Worm (Caenorhabditis elegans) whole organism, L4 larva: ENCODE measurements around the gene K02A6.3.

ENCODE experiments used
- D1046.2 ChIP-seq: fragments of 200-800 bp; sonication (Bioruptor generic); IDR thresholded peaks from 2 replicates; pipeline ENCODE4 v1.3.6; 2022; ENCODE audit warnings: missing genetic modification characterization, missing compliant biosample characterization
- F10B5.3 ChIP-seq: sonication (generic microtip); optimal IDR thresholded peaks from 2 replicates; lab custom pipeline; 2016; ENCODE audit warnings: mild to moderate bottlenecking, missing genetic modification characterization, missing compliant biosample characterization
- F37D6.2 ChIP-seq: sonication (generic microtip); optimal IDR thresholded peaks from 2 replicates; lab custom pipeline; 2016; ENCODE audit warnings: mild to moderate bottlenecking, missing genetic modification characterization, missing compliant biosample characterization
- T20F7.1 ChIP-seq: fragments of 200-800 bp; sonication (Bioruptor generic); optimal IDR thresholded peaks from 2 replicates; lab custom pipeline; 2018; ENCODE audit warnings: mild to moderate bottlenecking, missing genetic modification characterization, missing compliant biosample characterization
- T26A8.4 ChIP-seq: fragments of 200-800 bp; sonication (Bioruptor generic); IDR thresholded peaks from 2 replicates; pipeline ENCODE4 v1.3.6; 2022; ENCODE audit warnings: missing genetic modification characterization, missing compliant biosample characterization
- ZK546.5 ChIP-seq, 2 experiments: sonication (generic microtip); optimal IDR thresholded peaks; 2 replicates each; lab custom pipeline; 2017; ENCODE audit warnings: missing biosample characterization in 2 of 2, missing genetic modification characterization in 2 of 2
- aha-1 ChIP-seq: fragments of 150-350 bp; peaks from one replicate; lab custom pipeline; 2014; ENCODE audit warnings: missing biosample characterization, missing genetic modification characterization
- ama-1 ChIP-seq: fragments of 150-350 bp; optimal IDR thresholded peaks from 2 replicates; lab custom pipeline; 2014; ENCODE audit warnings: inconsistent platforms, mixed read lengths
- arid-1 ChIP-seq: fragments of 200-800 bp; sonication (Bioruptor generic); conservative IDR thresholded peaks from 2 replicates; pipeline ENCODE4 v1.3.6; 2022; ENCODE audit warnings: missing genetic modification reagents, missing genetic modification characterization, missing compliant biosample characterization
- attf-4 ChIP-seq: sonication (generic microtip); optimal IDR thresholded peaks from 3 replicates; lab custom pipeline; 2017; ENCODE audit warnings: missing biosample characterization, missing genetic modification characterization
- ceh-20 ChIP-seq: fragments of 200-800 bp; sonication (Bioruptor generic); IDR thresholded peaks from 2 replicates; pipeline ENCODE4 v1.3.6; 2022; ENCODE audit warnings: missing genetic modification reagents, missing genetic modification characterization, missing compliant biosample characterization
- ceh-44 ChIP-seq: fragments of 200-800 bp; sonication (Bioruptor generic); IDR thresholded peaks from 2 replicates; pipeline ENCODE4 v1.3.6; 2022; ENCODE audit warnings: missing genetic modification reagents, missing genetic modification characterization, missing compliant biosample characterization
- ceh-62 ChIP-seq: sonication (generic microtip); optimal IDR thresholded peaks from 2 replicates; lab custom pipeline; 2017; ENCODE audit warnings: missing biosample characterization, missing genetic modification characterization
- ceh-82 ChIP-seq: sonication (generic microtip); optimal IDR thresholded peaks from 2 replicates; lab custom pipeline; 2017; ENCODE audit warnings: missing biosample characterization, missing genetic modification characterization
- daf-12 ChIP-seq: fragments of 150-350 bp; optimal IDR thresholded peaks from 2 replicates; lab custom pipeline; 2014; ENCODE audit warnings: missing biosample characterization, missing genetic modification reagents, missing genetic modification characterization
- daf-16 ChIP-seq, 3 experiments: sonication (generic microtip); optimal IDR thresholded peaks; 2 replicates each; lab custom pipeline; 2016 to 2017; ENCODE audit warnings: missing genetic modification characterization in 3 of 3, missing genetic modification reagents in 3 of 3, mild to moderate bottlenecking in 2 of 3, missing compliant biosample characterization in 2 of 3, missing biosample characterization in 1 of 3, moderate library complexity in 1 of 3
- dmd-6 ChIP-seq: fragments of 200-800 bp; sonication (Bioruptor generic); IDR thresholded peaks from 2 replicates; pipeline ENCODE4 v1.3.6; 2022; ENCODE audit warnings: missing genetic modification reagents, missing genetic modification characterization, missing compliant biosample characterization
- dmd-8 ChIP-seq: fragments of 200-800 bp; sonication (Bioruptor generic); IDR thresholded peaks from 2 replicates; pipeline ENCODE4 v1.3.6; 2022; ENCODE audit warnings: missing genetic modification characterization, missing compliant biosample characterization
- egl-27 ChIP-seq: sonication (generic microtip); optimal IDR thresholded peaks from 3 replicates; lab custom pipeline; 2017; ENCODE audit warnings: missing biosample characterization, missing genetic modification reagents, missing genetic modification characterization
- fos-1 ChIP-seq: fragments of 150-350 bp; optimal IDR thresholded peaks from 2 replicates; lab custom pipeline; 2014; ENCODE audit warnings: missing biosample characterization, missing genetic modification characterization
- hif-1 ChIP-seq, 2 experiments: sonication (generic microtip); optimal IDR thresholded peaks; 2 replicates each; lab custom pipeline; 2016 to 2017; ENCODE audit warnings: missing compliant biosample characterization in 2 of 2, missing genetic modification characterization in 2 of 2, missing genetic modification reagents in 2 of 2, missing genotype in 2 of 2, mild to moderate bottlenecking in 1 of 2
- hlh-11 ChIP-seq: fragments of 200-800 bp; sonication (Bioruptor generic); optimal IDR thresholded peaks from 2 replicates; lab custom pipeline; 2018; ENCODE audit warnings: mild to moderate bottlenecking, missing genetic modification characterization, missing compliant biosample characterization
- hlh-30 ChIP-seq: sonication (generic microtip); optimal IDR thresholded peaks from 2 replicates; lab custom pipeline; 2017; ENCODE audit warnings: antibody characterized with exemption, mild to moderate bottlenecking, missing genetic modification characterization, missing compliant biosample characterization; ENCODE audit not compliant: insufficient read depth
- jun-1 ChIP-seq: fragments of 150-350 bp; optimal IDR thresholded peaks from 2 replicates; lab custom pipeline; 2014; ENCODE audit warnings: missing biosample characterization, missing genetic modification reagents, missing genetic modification characterization
- lin-15B ChIP-seq: fragments of 150-350 bp; sonication (generic microtip); optimal IDR thresholded peaks from 3 replicates; lab custom pipeline; 2014; ENCODE audit warnings: missing biosample characterization, missing genetic modification characterization
- lsy-2 ChIP-seq, 2 experiments: fragments of 150-350 bp in 1 of 2; sonication (generic microtip) in 1 of 2; optimal IDR thresholded peaks; 2 replicates each; lab custom pipeline; 2014 to 2017; ENCODE audit warnings: missing biosample characterization in 2 of 2, missing genetic modification characterization in 2 of 2
- mdl-1 ChIP-seq, 2 experiments: fragments of 150-350 bp in 1 of 2; sonication (generic microtip) in 1 of 2; optimal IDR thresholded peaks; 2 replicates each; lab custom pipeline; 2014 to 2017; ENCODE audit warnings: missing biosample characterization in 2 of 2, missing genetic modification characterization in 2 of 2
- mdt-29 ChIP-seq: fragments of 200-800 bp; sonication (Bioruptor generic); IDR thresholded peaks from 2 replicates; pipeline ENCODE4 v1.3.6; 2022; ENCODE audit warnings: missing genetic modification reagents, missing genetic modification characterization, missing compliant biosample characterization
- mes-2 ChIP-seq: sonication (generic microtip); optimal IDR thresholded peaks from 2 replicates; lab custom pipeline; 2016; ENCODE audit warnings: missing genotype, mild to moderate bottlenecking, missing genetic modification characterization, missing compliant biosample characterization; ENCODE audit not compliant: poor library complexity, severe bottlenecking
- nhr-10 ChIP-seq: fragments of 150-350 bp; optimal IDR thresholded peaks from 2 replicates; lab custom pipeline; 2014; ENCODE audit warnings: missing biosample characterization, missing genetic modification characterization
- nhr-102 ChIP-seq: sonication (generic microtip); optimal IDR thresholded peaks from 2 replicates; lab custom pipeline; 2016; ENCODE audit warnings: mild to moderate bottlenecking, missing genetic modification characterization, moderate library complexity, missing compliant biosample characterization
- nhr-11 ChIP-seq: fragments of 150-350 bp; optimal IDR thresholded peaks from 2 replicates; lab custom pipeline; 2014; ENCODE audit warnings: missing biosample characterization, missing genetic modification characterization
- nhr-237 ChIP-seq: sonication (generic microtip); optimal IDR thresholded peaks from 2 replicates; lab custom pipeline; 2017; ENCODE audit warnings: missing biosample characterization, missing genetic modification characterization
- nhr-42 ChIP-seq: fragments of 200-800 bp; sonication (Bioruptor generic); IDR thresholded peaks from 2 replicates; pipeline ENCODE4 v1.3.6; 2022; ENCODE audit warnings: missing genetic modification characterization, missing compliant biosample characterization
- nhr-77 ChIP-seq: fragments of 150-350 bp; optimal IDR thresholded peaks from 2 replicates; lab custom pipeline; 2014; ENCODE audit warnings: missing biosample characterization, missing genetic modification characterization
- pqm-1 ChIP-seq: sonication (generic microtip); optimal IDR thresholded peaks from 2 replicates; lab custom pipeline; 2017; ENCODE audit warnings: missing biosample characterization, missing genetic modification characterization
- skn-1 ChIP-seq: fragments of 150-350 bp; optimal IDR thresholded peaks from 2 replicates; lab custom pipeline; 2014; ENCODE audit warnings: missing biosample characterization, missing genetic modification characterization
- snpc-4 ChIP-seq: fragments of 150-350 bp; optimal IDR thresholded peaks from 2 replicates; lab custom pipeline; 2014; ENCODE audit warnings: missing biosample characterization, missing genetic modification characterization
- unc-130 ChIP-seq: sonication (generic microtip); optimal IDR thresholded peaks from 2 replicates; lab custom pipeline; 2016; ENCODE audit warnings: missing genetic modification reagents, missing genetic modification characterization, missing compliant biosample characterization
- unc-62 ChIP-seq, 3 experiments: fragments of 150-350 bp in 1 of 3; sonication (generic microtip); optimal IDR thresholded peaks in 2 of 3; peaks in 1 of 3; 1 replicate in 1 of 3; 2 replicates in 2 of 3; lab custom pipeline; 2014 to 2017; ENCODE audit warnings: missing biosample characterization in 3 of 3, missing genetic modification characterization in 3 of 3, missing genetic modification reagents in 3 of 3, missing genotype in 1 of 3
- zfp-3 ChIP-seq: fragments of 200-800 bp; sonication (Bioruptor generic); conservative IDR thresholded peaks from 2 replicates; pipeline ENCODE4 v1.3.6; 2022; ENCODE audit warnings: missing genetic modification reagents, missing genetic modification characterization, missing compliant biosample characterization
- zip-11 ChIP-seq: fragments of 200-800 bp; sonication (Bioruptor generic); IDR thresholded peaks from 2 replicates; pipeline ENCODE4 v1.3.6; 2022; ENCODE audit warnings: missing genetic modification characterization, missing compliant biosample characterization

Gene K02A6.3

ce11 chrX:8219428-8219827 is 12.3 kb downstream of the K02A6.3 start, which contains the start of gene K02A6.1:
Gene K02A6.1 (plus strand): TSS chrX:8219728.
- TF ChIP-seq F37D6.2 (no peak), pqm-1 (tag; lab: Kevin White, UChicago) (no peak), attf-4 (tag; lab: Kevin White, UChicago) (no peak), dmd-8 (GFP tag; lab: Robert Waterston, UW) (no peak), zip-11 (GFP tag; lab: Robert Waterston, UW) (no peak), zfp-3 (GFP tag; lab: Robert Waterston, UW) (no peak), jun-1 (tag; lab: Kevin White, UChicago) (no peak), daf-12 (tag; lab: Kevin White, UChicago) (no peak), fos-1 (tag; lab: Kevin White, UChicago) (no peak), mes-2 (tag; lab: Kevin White, UChicago) (no peak), unc-130 (GFP tag; lab: Kevin White, UChicago) (no peak), D1046.2 (GFP tag; lab: Robert Waterston, UW) (no peak), mdl-1 (tag; optimal IDR thresholded peaks at IDR 0.05; lab: Kevin White, UChicago) (no peak), T26A8.4 (GFP tag; lab: Robert Waterston, UW) (no peak), skn-1 (no peak)
- TF ChIP-seq, all 104 proteins: peak for 0

DNA sequence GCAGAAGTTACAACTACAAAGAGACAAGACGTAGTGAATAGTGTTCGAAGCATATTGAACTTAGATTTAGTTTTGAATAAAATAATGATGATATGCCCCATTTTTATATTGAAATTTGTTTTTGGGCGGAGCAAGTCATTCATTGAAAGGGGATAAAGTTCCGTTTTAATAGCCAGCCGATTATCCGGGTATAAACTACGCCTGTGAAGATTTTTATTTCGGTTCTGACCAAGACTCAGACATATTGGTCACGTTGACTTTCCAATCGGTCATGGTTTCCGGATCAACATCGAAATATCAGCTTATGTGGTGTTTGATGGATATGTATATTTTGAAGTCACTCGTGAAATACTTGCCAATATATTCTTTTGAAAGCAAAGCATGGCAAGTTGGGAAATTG is 13.1 kb downstream of the K02A6.3 start, which contains the start of gene K02A6.4:
Gene K02A6.4, minus strand, starts transcription at position 101 of the 400 bp plus-strand sequence.
- TF ChIP-seq mdl-1 (tag; optimal IDR thresholded peaks at IDR 0.05; lab: Kevin White, UChicago) (no peak), ceh-62 (tag; lab: Kevin White, UChicago) (no peak), F10B5.3 (tag; lab: Kevin White, UChicago) (no peak), hlh-30 (tag; lab: Kevin White, UChicago) (no peak), nhr-102 (tag; lab: Kevin White, UChicago) (no peak), nhr-237 (no peak), nhr-42 (GFP tag; lab: Robert Waterston, UW) (no peak), ceh-44 (GFP tag; lab: Robert Waterston, UW) (no peak), F37D6.2 (no peak), pqm-1 (tag; lab: Kevin White, UChicago) (no peak), snpc-4 (tag; lab: Kevin White, UChicago) (no peak)

ce11 chrX:8216957-8217356 is 14.8 kb downstream of the K02A6.3 start:
- peak; percentile 42 for TF ChIP-seq aha-1 (tag; lab: Kevin White, UChicago)
- peak in 1 of 2 experiments; percentile 90 for TF ChIP-seq unc-62 (GFP tag; optimal IDR thresholded peaks at IDR 0.05 in 1 of 2; lab: Kevin White, UChicago)
- TF ChIP-seq unc-62 (tag; optimal IDR thresholded peaks at IDR 0.05; lab: Kevin White, UChicago): no peak
- TF ChIP-seq ZK546.5 (tag; optimal IDR thresholded peaks at IDR 0.05; lab: Kevin White, UChicago): no peak
- TF ChIP-seq, all 104 proteins: peak for 2

- TF ChIP-seq nhr-11 (no peak), aha-1 (tag; lab: Kevin White, UChicago) (peak; percentile 91)
These were observed 17.2 kb downstream of the K02A6.3 start, which contains the start of gene C47D2.1 for ce11 chrX:8214424-8215115. Gene C47D2.1 (plus strand): TSS chrX:8215065.

DNA sequence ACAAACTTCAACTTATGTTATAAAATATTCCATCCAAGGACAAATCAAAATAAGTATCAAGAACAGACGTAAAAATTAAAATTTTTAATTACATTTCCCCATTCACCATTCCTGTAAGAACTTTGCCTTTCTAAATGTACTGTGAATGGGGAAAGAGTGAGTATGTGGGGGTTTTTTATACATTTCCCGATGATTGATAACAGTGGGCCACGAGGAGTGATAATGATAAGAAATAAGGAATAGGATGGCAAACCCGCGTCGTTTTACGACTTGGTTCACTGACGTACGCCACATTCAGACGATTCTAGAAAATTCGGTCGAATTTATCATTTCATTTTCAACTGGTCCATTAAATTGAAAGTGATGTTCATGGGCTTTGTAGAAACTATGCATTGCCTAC is 20.7 kb downstream of the K02A6.3 start, which contains the start of gene cdd-1:
Gene cdd-1, minus strand, starts transcription at position 151 of the 400 bp plus-strand sequence.
- TF ChIP-seq hif-1 (tag; optimal IDR thresholded peaks at IDR 0.05; lab: Kevin White, UChicago) (no peak), ceh-20 (GFP tag; lab: Robert Waterston, UW) (peak; percentile 73), lsy-2 (tag; optimal IDR thresholded peaks at IDR 0.05; lab: Kevin White, UChicago) (peak in 1 of 2 experiments; percentile 45), T20F7.1 (GFP tag; lab: Kevin White, UChicago) (peak; percentile 40), ceh-82 (tag; lab: Kevin White, UChicago) (no peak), mdt-29 (GFP tag; lab: Robert Waterston, UW) (peak; percentile 78), nhr-10 (no peak), zip-11 (GFP tag; lab: Robert Waterston, UW) (no peak), hlh-11 (tag; lab: Kevin White, UChicago) (peak; percentile 71), unc-62 (GFP tag; optimal IDR thresholded peaks at IDR 0.05 in 1 of 2; lab: Kevin White, UChicago) (peak in 1 of 2 experiments; percentile 47), unc-62 (tag; optimal IDR thresholded peaks at IDR 0.05; lab: Kevin White, UChicago) (no peak), arid-1 (GFP tag; lab: Robert Waterston, UW) (no peak), lin-15B (tag; lab: Kevin White, UChicago) (no peak), daf-12 (tag; lab: Kevin White, UChicago) (no peak), nhr-77 (tag; lab: Kevin White, UChicago) (peak; percentile 54), dmd-6 (GFP tag; lab: Robert Waterston, UW) (peak; percentile 53; the same call in 1 of the 2 replicates), daf-16 (GFP tag; optimal IDR thresholded peaks at IDR 0.05; lab: Kevin White, UChicago) (no peak), daf-16 (tag; optimal IDR thresholded peaks at IDR 0.05; lab: Kevin White, UChicago) (peak; percentile 77), egl-27 (tag; lab: Kevin White, UChicago) (no peak), ama-1 (lab: Kevin White, UChicago) (no peak)
